Worm (Caenorhabditis elegans): ENCODE data around the gene acs-4.

Gene acs-4

ce11 chrIII:7210486-7210885, 42.8 kb downstream of the acs-4 start:
- peak; percentile 22 for TF ChIP-seq unc-55 (GFP tag; optimal IDR thresholded peaks at IDR 0.05)
- TF ChIP-seq nhr-77 (tag; optimal IDR thresholded peaks at IDR 0.05) = no peak
- no peak for TF ChIP-seq nhr-25 (tag; optimal IDR thresholded peaks at IDR 0.05)
- TF ChIP-seq sma-3 (GFP tag; optimal IDR thresholded peaks at IDR 0.05) = no peak

ce11 chrIII:7212028-7212427, 44.4 kb downstream of the acs-4 start:
- TF ChIP-seq dmd-4 (tag; optimal IDR thresholded peaks at IDR 0.05) (no peak), gmeb-1 (tag; optimal IDR thresholded peaks at IDR 0.05) (peak; percentile 19), mab-5 (tag; optimal IDR thresholded peaks at IDR 0.05) (no peak), sma-3 (GFP tag; optimal IDR thresholded peaks at IDR 0.05) (no peak), nhr-6 (tag; optimal IDR thresholded peaks at IDR 0.05) (no peak), ztf-4 (tag; optimal IDR thresholded peaks at IDR 0.05) (no peak), mdl-1 (tag; optimal IDR thresholded peaks at IDR 0.05) (no peak), C34F6.9 (tag; optimal IDR thresholded peaks at IDR 0.05) (no peak), sma-9 (GFP tag; optimal IDR thresholded peaks at IDR 0.05) (no peak), sma-9 (tag; optimal IDR thresholded peaks at IDR 0.05) (no peak), fos-1 (tag; optimal IDR thresholded peaks at IDR 0.05) (peak; percentile 62), skn-1 (tag; optimal IDR thresholded peaks at IDR 0.05) (no peak)

DNA sequence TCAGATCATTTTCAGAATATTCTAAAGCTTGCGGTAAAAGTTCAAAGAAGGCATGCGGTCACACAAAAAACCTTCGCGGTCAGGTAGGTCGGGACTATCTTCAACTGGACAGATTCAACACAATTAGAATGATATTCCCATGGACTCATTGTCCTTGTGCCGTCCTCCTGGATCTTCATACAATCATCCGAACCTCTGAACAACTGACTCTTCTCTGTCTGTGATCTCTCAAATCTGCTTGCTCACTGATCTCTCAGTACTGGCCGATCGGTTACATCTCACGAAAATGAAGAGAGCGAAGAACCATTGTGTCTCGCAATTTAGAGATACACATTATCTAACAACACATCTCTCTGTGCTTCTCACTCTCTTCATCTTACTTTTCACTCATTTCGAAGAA, 47.9 kb downstream of the acs-4 start:
- TF ChIP-seq lsy-2 (tag; optimal IDR thresholded peaks at IDR 0.05) (peak in 1 of 2 experiments; percentile 16), nhr-77 (tag; optimal IDR thresholded peaks at IDR 0.05) (no peak), sma-9 (GFP tag; optimal IDR thresholded peaks at IDR 0.05) (peak; percentile 19), sma-9 (tag; optimal IDR thresholded peaks at IDR 0.05) (no peak), F13H6.1 (tag; optimal IDR thresholded peaks at IDR 0.05) (peak; percentile 13), nhr-25 (tag; optimal IDR thresholded peaks at IDR 0.05) (no peak), nhr-129 (tag; optimal IDR thresholded peaks at IDR 0.05) (peak; percentile 55)

ce11 chrIII:7216226-7216625, 48.6 kb downstream of the acs-4 start, which contains the start of gene R151.1:
Gene R151.1 (plus strand): TSS chrIII:7216526.
- TF ChIP-seq dmd-4 (tag; optimal IDR thresholded peaks at IDR 0.05) (no peak), nhr-23 (tag; optimal IDR thresholded peaks at IDR 0.05) (no peak), lin-39 (tag; optimal IDR thresholded peaks at IDR 0.05) (no peak), nhr-12 (tag; optimal IDR thresholded peaks at IDR 0.05) (no peak), C34F6.9 (tag; optimal IDR thresholded peaks at IDR 0.05) (no peak), lsy-2 (tag; optimal IDR thresholded peaks at IDR 0.05) (no peak), lin-11 (tag; optimal IDR thresholded peaks at IDR 0.05) (no peak), sma-9 (GFP tag; optimal IDR thresholded peaks at IDR 0.05) (no peak), sma-9 (tag; optimal IDR thresholded peaks at IDR 0.05) (no peak), nhr-6 (tag; optimal IDR thresholded peaks at IDR 0.05) (no peak), elt-3 (tag; optimal IDR thresholded peaks at IDR 0.05) (no peak), sma-3 (GFP tag; optimal IDR thresholded peaks at IDR 0.05) (no peak), peb-1 (tag; optimal IDR thresholded peaks at IDR 0.05) (no peak), ztf-4 (tag; optimal IDR thresholded peaks at IDR 0.05) (no peak), crh-2 (tag; optimal IDR thresholded peaks at IDR 0.05) (no peak), ztf-1 (GFP tag; conservative IDR thresholded peaks at IDR 0.05) (no peak), ceh-16 (tag; optimal IDR thresholded peaks at IDR 0.05) (no peak), F13H6.1 (tag; optimal IDR thresholded peaks at IDR 0.05) (no peak), nhr-21 (tag; optimal IDR thresholded peaks at IDR 0.05) (no peak), lin-13 (GFP tag; optimal IDR thresholded peaks at IDR 0.05) (no peak), unc-39 (tag; optimal IDR thresholded peaks at IDR 0.05) (no peak)

DNA sequence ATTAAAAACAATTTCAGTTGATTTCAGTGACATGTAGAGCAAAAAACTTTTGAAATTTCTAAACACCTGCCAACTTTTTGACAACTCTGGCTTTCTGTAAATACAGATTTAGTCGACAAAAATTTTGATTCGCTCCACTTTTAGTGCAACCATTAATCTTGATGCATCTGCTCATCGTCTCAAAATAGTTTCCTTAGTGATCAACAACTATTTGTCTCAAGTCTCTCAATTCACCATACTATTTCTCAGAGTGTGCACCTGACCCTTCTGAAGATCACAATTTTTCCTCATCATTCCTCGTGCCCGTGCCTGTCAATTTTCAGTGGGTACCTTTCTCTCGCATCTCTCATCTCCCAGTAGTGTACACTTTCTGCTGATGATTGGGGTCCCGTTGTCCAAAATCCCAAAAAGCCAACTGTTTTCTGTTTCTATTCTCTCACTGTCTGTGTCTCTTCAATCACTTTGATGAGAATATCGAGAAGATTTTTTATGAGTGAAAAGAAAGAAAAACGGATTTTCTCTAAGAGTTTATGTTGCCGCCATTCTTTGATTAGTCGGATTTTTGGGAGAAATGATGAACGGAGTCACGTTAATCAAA, 49.4 kb downstream of the acs-4 start:
- no peak for TF ChIP-seq ceh-16 (tag; optimal IDR thresholded peaks at IDR 0.05)
- no peak for TF ChIP-seq ceh-82 (tag; optimal IDR thresholded peaks at IDR 0.05)
- TF ChIP-seq blmp-1 (tag; optimal IDR thresholded peaks at IDR 0.05; ENCODE audit: insufficient read depth) = no peak
- TF ChIP-seq Y55F3AM.14 (GFP tag; optimal IDR thresholded peaks at IDR 0.05) = no peak
- TF ChIP-seq nhr-6 (tag; optimal IDR thresholded peaks at IDR 0.05) = no peak
- peak; percentile 70 for TF ChIP-seq mab-5 (tag; optimal IDR thresholded peaks at IDR 0.05)
- no peak for TF ChIP-seq egl-27 (tag; optimal IDR thresholded peaks at IDR 0.05)
- no peak for TF ChIP-seq alr-1 (tag; optimal IDR thresholded peaks at IDR 0.05)
- no peak for TF ChIP-seq lin-11 (tag; optimal IDR thresholded peaks at IDR 0.05)
- TF ChIP-seq skn-1 (tag; optimal IDR thresholded peaks at IDR 0.05) = no peak
- TF ChIP-seq lsy-2 (tag; optimal IDR thresholded peaks at IDR 0.05) = peak in 1 of 2 experiments; percentile 68
- TF ChIP-seq mbf-1 (tag; optimal IDR thresholded peaks at IDR 0.05) = no peak
- TF ChIP-seq elt-3 (tag; optimal IDR thresholded peaks at IDR 0.05) = no peak
- no peak for TF ChIP-seq ama-1 (optimal IDR thresholded peaks at IDR 0.05)
- TF ChIP-seq sma-9 (GFP tag; optimal IDR thresholded peaks at IDR 0.05) = peak; percentile 77
- TF ChIP-seq sma-9 (tag; optimal IDR thresholded peaks at IDR 0.05) = no peak
- no peak for TF ChIP-seq mdl-1 (tag; optimal IDR thresholded peaks at IDR 0.05)
- TF ChIP-seq R02D3.7 (tag; optimal IDR thresholded peaks at IDR 0.05) = no peak
- TF ChIP-seq fos-1 (tag; optimal IDR thresholded peaks at IDR 0.05) = no peak
- TF ChIP-seq sma-3 (GFP tag; optimal IDR thresholded peaks at IDR 0.05) = no peak
- peak; percentile 24 for TF ChIP-seq ztf-4 (tag; optimal IDR thresholded peaks at IDR 0.05)
- TF ChIP-seq unc-39 (tag; optimal IDR thresholded peaks at IDR 0.05) = no peak
- no peak for TF ChIP-seq nhr-25 (tag; optimal IDR thresholded peaks at IDR 0.05)
- TF ChIP-seq dmd-4 (tag; optimal IDR thresholded peaks at IDR 0.05) = no peak
- TF ChIP-seq nhr-77 (tag; optimal IDR thresholded peaks at IDR 0.05) = no peak
- no peak for TF ChIP-seq ZK546.5 (tag; optimal IDR thresholded peaks at IDR 0.05)
- TF ChIP-seq peb-1 (tag; optimal IDR thresholded peaks at IDR 0.05) = no peak
- no peak for TF ChIP-seq ztf-11 (tag; optimal IDR thresholded peaks at IDR 0.05)
- no peak for TF ChIP-seq aly-2 (tag; optimal IDR thresholded peaks at IDR 0.05)
- no peak for TF ChIP-seq nhr-12 (tag; optimal IDR thresholded peaks at IDR 0.05)
- no peak for TF ChIP-seq crh-2 (tag; optimal IDR thresholded peaks at IDR 0.05)
- no peak for TF ChIP-seq zag-1 (tag; optimal IDR thresholded peaks at IDR 0.05)

All from whole organism, L2 larva.